Fruit fly (Drosophila melanogaster) whole organism, prepupa: ENCODE data around the gene CG12362.

Experiments used
- CG11762 ChIP-seq: fragments of 200-800 bp; sonication (Bioruptor generic); optimal IDR thresholded peaks from 3 replicates; lab custom pipeline; 2016; ENCODE audit warnings: missing biosample characterization, missing genetic modification characterization; ENCODE audit not compliant: insufficient read depth
- CG11902 ChIP-seq: fragments of 200-800 bp; sonication (Bioruptor generic); optimal IDR thresholded peaks from 3 replicates; lab custom pipeline; 2016; ENCODE audit warnings: missing biosample characterization, missing genetic modification characterization
- CG15336 ChIP-seq: fragments of 200-800 bp; sonication (Bioruptor generic); IDR thresholded peaks from 2 replicates; pipeline ENCODE4 v1.3.6; 2022; ENCODE audit warnings: missing biosample characterization, missing genetic modification characterization
- CG1621 ChIP-seq: fragments of 200-800 bp; sonication (Bioruptor generic); optimal IDR thresholded peaks from 3 replicates; lab custom pipeline; 2018; ENCODE audit warnings: missing biosample characterization, mild to moderate bottlenecking, missing genetic modification characterization
- CG16779 ChIP-seq: fragments of 200-800 bp; sonication (Bioruptor generic); optimal IDR thresholded peaks from 3 replicates; lab custom pipeline; 2017; ENCODE audit warnings: missing biosample characterization, mild to moderate bottlenecking, missing genetic modification characterization
- CG3032 ChIP-seq: fragments of 200-800 bp; optimal IDR thresholded peaks from 2 replicates; lab custom pipeline; 2019; ENCODE audit warnings: missing biosample characterization, mild to moderate bottlenecking, missing genetic modification characterization, moderate library complexity
- CG32006 ChIP-seq: fragments of 200-800 bp; sonication (Bioruptor generic); optimal IDR thresholded peaks from 3 replicates; lab custom pipeline; 2017; ENCODE audit warnings: missing biosample characterization, mild to moderate bottlenecking, missing genetic modification characterization
- CG3919 ChIP-seq: fragments of 200-800 bp; sonication (Bioruptor generic); optimal IDR thresholded peaks from 3 replicates; lab custom pipeline; 2016; ENCODE audit warnings: missing biosample characterization, missing genetic modification characterization
- CG4318 ChIP-seq: fragments of 200-800 bp; sonication (Bioruptor generic); optimal IDR thresholded peaks from 3 replicates; lab custom pipeline; 2017; ENCODE audit warnings: missing biosample characterization, mild to moderate bottlenecking, missing genetic modification characterization
- CG6163 ChIP-seq: fragments of 200-800 bp; sonication (Bioruptor generic); IDR thresholded peaks from 3 replicates; pipeline ENCODE4 v1.3.6; 2022; ENCODE audit warnings: missing biosample characterization, missing genetic modification characterization
- CG6276 ChIP-seq: fragments of 200-800 bp; sonication (Bioruptor generic); optimal IDR thresholded peaks from 2 replicates; lab custom pipeline; 2017; ENCODE audit warnings: missing biosample characterization, mild to moderate bottlenecking, missing genetic modification characterization
- CG8119 ChIP-seq: fragments of 200-800 bp; sonication (Bioruptor generic); IDR thresholded peaks from 3 replicates; pipeline ENCODE4 v1.3.6; 2022; ENCODE audit warnings: missing biosample characterization, missing genetic modification characterization
- CG8632 ChIP-seq: fragments of 200-800 bp; sonication (Bioruptor generic); optimal IDR thresholded peaks from 3 replicates; lab custom pipeline; 2016; ENCODE audit warnings: missing biosample characterization, missing genetic modification characterization
- CG9139 ChIP-seq: fragments of 200-800 bp; sonication (Bioruptor generic); optimal IDR thresholded peaks from 3 replicates; lab custom pipeline; 2017; ENCODE audit warnings: missing biosample characterization, mild to moderate bottlenecking, missing genetic modification characterization
- Eip75B ChIP-seq: fragments of 200-800 bp; sonication (Bioruptor generic); optimal IDR thresholded peaks from 3 replicates; lab custom pipeline; 2016; ENCODE audit warnings: missing biosample characterization, missing genetic modification characterization
- Ets21C ChIP-seq: fragments of 200-800 bp; sonication (Bioruptor generic); optimal IDR thresholded peaks from 3 replicates; lab custom pipeline; 2016; ENCODE audit warnings: missing biosample characterization, missing genetic modification characterization
- Ets96B ChIP-seq: fragments of 200-800 bp; optimal IDR thresholded peaks from 2 replicates; lab custom pipeline; 2019; ENCODE audit warnings: missing biosample characterization, mild to moderate bottlenecking, missing genetic modification characterization, moderate library complexity
- Gug ChIP-seq: fragments of 200-800 bp; sonication (Bioruptor generic); IDR thresholded peaks from 2 replicates; pipeline ENCODE4 v1.3.6; 2022; ENCODE audit warnings: missing biosample characterization, missing genetic modification characterization
- Hr39 ChIP-seq: fragments of 200-800 bp; sonication (Bioruptor generic); optimal IDR thresholded peaks from 2 replicates; lab custom pipeline; 2016; ENCODE audit warnings: missing biosample characterization, missing genetic modification characterization
- Hr4 ChIP-seq: fragments of 200-800 bp; sonication (Bioruptor generic); optimal IDR thresholded peaks from 3 replicates; lab custom pipeline; 2016; ENCODE audit warnings: missing biosample characterization, missing genetic modification characterization
- OdsH ChIP-seq: fragments of 200-800 bp; sonication (Bioruptor generic); optimal IDR thresholded peaks from 3 replicates; lab custom pipeline; 2016; ENCODE audit warnings: missing biosample characterization, missing genetic modification characterization
- Smox ChIP-seq: fragments of 200-800 bp; sonication (Bioruptor generic); optimal IDR thresholded peaks from 3 replicates; lab custom pipeline; 2016; ENCODE audit warnings: missing biosample characterization, missing genetic modification characterization
- Sox102F ChIP-seq: fragments of 200-800 bp; sonication (Bioruptor generic); optimal IDR thresholded peaks from 2 replicates; lab custom pipeline; 2016; ENCODE audit warnings: missing biosample characterization, mild to moderate bottlenecking, missing genetic modification characterization
- acj6 ChIP-seq: fragments of 200-800 bp; sonication (Bioruptor generic); optimal IDR thresholded peaks from 3 replicates; lab custom pipeline; 2016; ENCODE audit warnings: missing biosample characterization, missing genetic modification characterization
- dac ChIP-seq: fragments of 200-800 bp; sonication (Bioruptor generic); optimal IDR thresholded peaks from 2 replicates; lab custom pipeline; 2017; ENCODE audit warnings: missing biosample characterization, mild to moderate bottlenecking, missing genetic modification characterization
- eg ChIP-seq: fragments of 200-800 bp; sonication (Bioruptor generic); IDR thresholded peaks from 3 replicates; pipeline ENCODE4 v1.3.6; 2022; ENCODE audit warnings: missing biosample characterization, missing genetic modification characterization
- esn ChIP-seq: fragments of 200-800 bp; sonication (Bioruptor generic); optimal IDR thresholded peaks from 2 replicates; lab custom pipeline; 2016; ENCODE audit warnings: missing biosample characterization, mild to moderate bottlenecking, missing genetic modification characterization, moderate library complexity
- fd59A ChIP-seq: fragments of 200-800 bp; sonication (Bioruptor generic); optimal IDR thresholded peaks from 2 replicates; lab custom pipeline; 2017; ENCODE audit warnings: missing biosample characterization, mild to moderate bottlenecking, missing genetic modification characterization, missing genetic modification reagents
- fd85E ChIP-seq: fragments of 200-800 bp; sonication (Bioruptor generic); optimal IDR thresholded peaks from 3 replicates; lab custom pipeline; 2016; ENCODE audit warnings: missing biosample characterization, missing genetic modification characterization
- fkh ChIP-seq: fragments of 200-800 bp; sonication (Bioruptor generic); optimal IDR thresholded peaks from 3 replicates; lab custom pipeline; 2017; ENCODE audit warnings: missing biosample characterization, mild to moderate bottlenecking, missing genetic modification characterization, moderate library complexity
- lz ChIP-seq: fragments of 200-800 bp; sonication (Bioruptor generic); optimal IDR thresholded peaks from 3 replicates; lab custom pipeline; 2016; ENCODE audit warnings: missing biosample characterization, missing genetic modification characterization
- pdm3 ChIP-seq: fragments of 200-800 bp; sonication (Bioruptor generic); optimal IDR thresholded peaks from 3 replicates; lab custom pipeline; 2016; ENCODE audit warnings: missing biosample characterization, missing genetic modification characterization
- salr ChIP-seq, 2 experiments: fragments of 200-800 bp; sonication (Bioruptor generic); optimal IDR thresholded peaks; 3 replicates each; lab custom pipeline; 2016 to 2018; ENCODE audit warnings: missing biosample characterization in 2 of 2, missing genetic modification characterization in 2 of 2, mild to moderate bottlenecking in 1 of 2
- spab ChIP-seq: fragments of 200-800 bp; sonication (Bioruptor generic); optimal IDR thresholded peaks from 2 replicates; lab custom pipeline; 2017; ENCODE audit warnings: missing biosample characterization, mild to moderate bottlenecking, missing genetic modification characterization, missing genetic modification reagents
- svp ChIP-seq: fragments of 200-800 bp; sonication (Bioruptor generic); peaks from one replicate; lab custom pipeline; 2016; ENCODE audit warnings: missing biosample characterization, missing genetic modification characterization
- topi ChIP-seq: fragments of 200-800 bp; sonication (Bioruptor generic); optimal IDR thresholded peaks from 3 replicates; lab custom pipeline; 2016; ENCODE audit warnings: missing biosample characterization, missing genetic modification characterization

CG12362 gene

dm6 chr3L:10434005-10434404 is 21.4 kb downstream of the CG12362 start, which contains the start of gene Ir67c:
Gene Ir67c, minus strand, starts transcription at chr3L:10434105.
- TF ChIP-seq CG32006 (peak; percentile 12), CG1621 (no peak), Hr39 (GFP tag; lab: Kevin White, UChicago) (peak; percentile 5), CG3919 (GFP tag; lab: Kevin White, UChicago) (peak; percentile 16), acj6 (GFP tag; lab: Kevin White, UChicago) (no peak)

- TF ChIP-seq fd85E (GFP tag; lab: Kevin White, UChicago), result no peak
- no peak for TF ChIP-seq Ets96B (tag; lab: Kevin White, UChicago)
- peak; percentile 57; the same call in 1 of the 2 replicates for TF ChIP-seq CG15336 (GFP tag; lab: Robert Waterston, UW)
- no peak for TF ChIP-seq CG6276 (GFP tag; lab: Kevin White, UChicago)
- TF ChIP-seq Eip75B, result no peak
- TF ChIP-seq Hr4 (GFP tag; lab: Kevin White, UChicago), result peak; percentile 59
- no peak for TF ChIP-seq CG9139
- TF ChIP-seq CG3032 (tag; lab: Kevin White, UChicago), result no peak
- TF ChIP-seq fd59A, result no peak
- TF ChIP-seq CG11762 (GFP tag; lab: Kevin White, UChicago), result no peak
- TF ChIP-seq topi (GFP tag; lab: Kevin White, UChicago), result no peak
- peak; percentile 24 for TF ChIP-seq CG32006
- no peak for TF ChIP-seq fkh (GFP tag; lab: Kevin White, UChicago)
- TF ChIP-seq CG8119 (GFP tag; lab: Robert Waterston, UW), result peak; percentile 30; the same call in 2 of the 3 replicates
- peak; percentile 45; the same call in 1 of the 3 replicates for TF ChIP-seq eg (GFP tag; lab: Robert Waterston, UW)
- no peak for TF ChIP-seq CG11902 (GFP tag; lab: Kevin White, UChicago)
- no peak for TF ChIP-seq Ets21C (GFP tag; lab: Kevin White, UChicago)
- TF ChIP-seq CG8632, result no peak
These were observed 27.3 kb downstream of the CG12362 start for dm6 chr3L:10439873-10440272.

- TF ChIP-seq CG8119 (GFP tag; lab: Robert Waterston, UW) (peak; percentile 63), CG32006 (peak; percentile 32), eg (GFP tag; lab: Robert Waterston, UW) (peak; percentile 50; the same call in 2 of the 3 replicates), CG16779 (tag; lab: Kevin White, UChicago) (no peak), Hr4 (GFP tag; lab: Kevin White, UChicago) (peak; percentile 22), dac (no peak), CG6163 (GFP tag; lab: Robert Waterston, UW) (0 out of 3 replicates have a peak, but pooled peaks have one; percentile 10), spab (GFP tag; lab: Kevin White, UChicago) (no peak), CG9139 (no peak), OdsH (peak; percentile 18), CG8632 (no peak), CG15336 (GFP tag; lab: Robert Waterston, UW) (peak; percentile 50; the same call in 1 of the 2 replicates), Gug (peak; percentile 46; the same call in 1 of the 2 replicates), esn (GFP tag; lab: Kevin White, UChicago) (no peak)
These were observed 27.9 kb downstream of the CG12362 start for dm6 chr3L:10440488-10440887.

- TF ChIP-seq salr (GFP tag; optimal IDR thresholded peaks at IDR 0.05; lab: Kevin White, UChicago) (no peak), svp (GFP tag; lab: Kevin White, UChicago) (no peak), CG4318 (GFP tag; lab: Kevin White, UChicago) (no peak), esn (GFP tag; lab: Kevin White, UChicago) (no peak), Smox (no peak), pdm3 (GFP tag; lab: Kevin White, UChicago) (no peak), Eip75B (no peak), Sox102F (GFP tag; lab: Kevin White, UChicago) (no peak), eg (GFP tag; lab: Robert Waterston, UW) (no peak), lz (GFP tag; lab: Kevin White, UChicago) (no peak)
These were observed 29.9 kb downstream of the CG12362 start for dm6 chr3L:10442486-10442885.
